Worm (Caenorhabditis elegans) whole organism, L4 larva: Measurements from ENCODE around the gene T13A10.1.

Experiments used
- D1046.2 ChIP-seq: fragments of 200-800 bp; sonication (Bioruptor generic); IDR thresholded peaks from 2 replicates; pipeline ENCODE4 v1.3.6; 2022; ENCODE audit warnings: missing genetic modification characterization, missing compliant biosample characterization
- F44E2.7 ChIP-seq: fragments of 200-800 bp; sonication (Bioruptor generic); IDR thresholded peaks from 2 replicates; pipeline ENCODE4 v2.1.2; 2022; ENCODE audit warnings: missing genetic modification characterization, missing compliant biosample characterization
- T20F7.1 ChIP-seq: fragments of 200-800 bp; sonication (Bioruptor generic); optimal IDR thresholded peaks from 2 replicates; lab custom pipeline; 2018; ENCODE audit warnings: mild to moderate bottlenecking, missing genetic modification characterization, missing compliant biosample characterization
- Y105C5A.15 ChIP-seq: fragments of 200-800 bp; sonication (Bioruptor generic); IDR thresholded peaks from 2 replicates; pipeline ENCODE4 v1.3.6; 2022; ENCODE audit warnings: missing genetic modification characterization, missing compliant biosample characterization
- ZK337.2 ChIP-seq: fragments of 200-800 bp; sonication (Bioruptor generic); IDR thresholded peaks from 2 replicates; pipeline ENCODE4 v1.3.6; 2022; ENCODE audit warnings: missing genetic modification reagents, missing genetic modification characterization, missing compliant biosample characterization
- ama-1 ChIP-seq: fragments of 150-350 bp; optimal IDR thresholded peaks from 2 replicates; lab custom pipeline; 2014; ENCODE audit warnings: inconsistent platforms, mixed read lengths
- arid-1 ChIP-seq: fragments of 200-800 bp; sonication (Bioruptor generic); conservative IDR thresholded peaks from 2 replicates; pipeline ENCODE4 v1.3.6; 2022; ENCODE audit warnings: missing genetic modification reagents, missing genetic modification characterization, missing compliant biosample characterization
- ceh-28 ChIP-seq: fragments of 150-350 bp; optimal IDR thresholded peaks from 2 replicates; lab custom pipeline; 2014; ENCODE audit warnings: missing biosample characterization, missing genetic modification reagents, missing genetic modification characterization
- ceh-82 ChIP-seq: sonication (generic microtip); optimal IDR thresholded peaks from 2 replicates; lab custom pipeline; 2017; ENCODE audit warnings: missing biosample characterization, missing genetic modification characterization
- cey-2 ChIP-seq: sonication (generic microtip); optimal IDR thresholded peaks from 3 replicates; lab custom pipeline; 2017; ENCODE audit warnings: missing genetic modification characterization, mild to moderate bottlenecking, missing compliant biosample characterization, antibody characterized with exemption, borderline replicate concordance; ENCODE audit not compliant: insufficient read depth
- ctbp-1 ChIP-seq: fragments of 200-800 bp; sonication (Bioruptor generic); IDR thresholded peaks from 2 replicates; pipeline ENCODE4 v1.3.6; 2022; ENCODE audit warnings: missing genetic modification reagents, missing genetic modification characterization, missing compliant biosample characterization
- dmd-8 ChIP-seq: fragments of 200-800 bp; sonication (Bioruptor generic); IDR thresholded peaks from 2 replicates; pipeline ENCODE4 v1.3.6; 2022; ENCODE audit warnings: missing genetic modification characterization, missing compliant biosample characterization
- dpl-1 ChIP-seq: fragments of 150-350 bp; optimal IDR thresholded peaks from 2 replicates; lab custom pipeline; 2014; ENCODE audit warnings: missing biosample characterization, missing genetic modification reagents, missing genetic modification characterization
- egl-27 ChIP-seq: sonication (generic microtip); optimal IDR thresholded peaks from 3 replicates; lab custom pipeline; 2017; ENCODE audit warnings: missing biosample characterization, missing genetic modification reagents, missing genetic modification characterization
- egl-43 ChIP-seq: fragments of 200-800 bp; sonication (Bioruptor generic); IDR thresholded peaks from 2 replicates; pipeline ENCODE4 v1.3.6; 2022; ENCODE audit warnings: missing genetic modification reagents, missing genetic modification characterization, missing compliant biosample characterization
- hlh-11 ChIP-seq: fragments of 200-800 bp; sonication (Bioruptor generic); optimal IDR thresholded peaks from 2 replicates; lab custom pipeline; 2018; ENCODE audit warnings: mild to moderate bottlenecking, missing genetic modification characterization, missing compliant biosample characterization
- jun-1 ChIP-seq: fragments of 150-350 bp; optimal IDR thresholded peaks from 2 replicates; lab custom pipeline; 2014; ENCODE audit warnings: missing biosample characterization, missing genetic modification reagents, missing genetic modification characterization
- madf-5 ChIP-seq, 2 experiments: fragments of 200-800 bp; sonication (Bioruptor generic); IDR thresholded peaks; 2 replicates each; pipeline ENCODE4 v1.3.6; 2022; ENCODE audit warnings: missing compliant biosample characterization in 2 of 2, missing genetic modification characterization in 2 of 2
- mdt-29 ChIP-seq: fragments of 200-800 bp; sonication (Bioruptor generic); IDR thresholded peaks from 2 replicates; pipeline ENCODE4 v1.3.6; 2022; ENCODE audit warnings: missing genetic modification reagents, missing genetic modification characterization, missing compliant biosample characterization
- mxl-2 ChIP-seq: fragments of 200-800 bp; sonication (Bioruptor generic); conservative IDR thresholded peaks from 2 replicates; pipeline ENCODE4 v1.3.6; 2022; ENCODE audit warnings: missing genetic modification reagents, missing genetic modification characterization, missing compliant biosample characterization
- nhr-10 ChIP-seq: fragments of 150-350 bp; optimal IDR thresholded peaks from 2 replicates; lab custom pipeline; 2014; ENCODE audit warnings: missing biosample characterization, missing genetic modification characterization
- nhr-102 ChIP-seq: sonication (generic microtip); optimal IDR thresholded peaks from 2 replicates; lab custom pipeline; 2016; ENCODE audit warnings: mild to moderate bottlenecking, missing genetic modification characterization, moderate library complexity, missing compliant biosample characterization
- nhr-11 ChIP-seq: fragments of 150-350 bp; optimal IDR thresholded peaks from 2 replicates; lab custom pipeline; 2014; ENCODE audit warnings: missing biosample characterization, missing genetic modification characterization
- nhr-111 ChIP-seq: fragments of 200-800 bp; sonication (Bioruptor generic); optimal IDR thresholded peaks from 2 replicates; lab custom pipeline; 2018; ENCODE audit warnings: mild to moderate bottlenecking, missing genetic modification characterization, missing compliant biosample characterization
- nhr-42 ChIP-seq: fragments of 200-800 bp; sonication (Bioruptor generic); IDR thresholded peaks from 2 replicates; pipeline ENCODE4 v1.3.6; 2022; ENCODE audit warnings: missing genetic modification characterization, missing compliant biosample characterization
- nhr-48 ChIP-seq: sonication (generic microtip); optimal IDR thresholded peaks from 2 replicates; lab custom pipeline; 2016; ENCODE audit warnings: mild to moderate bottlenecking, missing genetic modification characterization, missing compliant biosample characterization
- nhr-76 ChIP-seq: fragments of 150-350 bp; optimal IDR thresholded peaks from 2 replicates; lab custom pipeline; 2014; ENCODE audit warnings: missing biosample characterization, missing genetic modification characterization
- nhr-77 ChIP-seq: fragments of 150-350 bp; optimal IDR thresholded peaks from 2 replicates; lab custom pipeline; 2014; ENCODE audit warnings: missing biosample characterization, missing genetic modification characterization
- pha-4 ChIP-seq, 2 experiments: fragments of 150-350 bp in 1 of 2; fragments of 200-800 bp in 1 of 2; sonication (Bioruptor generic) in 1 of 2; IDR thresholded peaks in 1 of 2; optimal IDR thresholded peaks in 1 of 2; 2 replicates each; pipeline versions ENCODE4 v1.3.6 to Lab custom; 2014 to 2022; ENCODE audit warnings: missing genetic modification characterization in 2 of 2, missing genetic modification reagents in 2 of 2, missing biosample characterization in 1 of 2, missing compliant biosample characterization in 1 of 2
- pqm-1 ChIP-seq: sonication (generic microtip); optimal IDR thresholded peaks from 2 replicates; lab custom pipeline; 2017; ENCODE audit warnings: missing biosample characterization, missing genetic modification characterization
- rbr-2 ChIP-seq: sonication (generic microtip); optimal IDR thresholded peaks from 2 replicates; lab custom pipeline; 2016; ENCODE audit warnings: missing genotype, missing genetic modification characterization, missing compliant biosample characterization
- set-16 ChIP-seq: fragments of 200-800 bp; sonication (Bioruptor generic); IDR thresholded peaks from 2 replicates; pipeline ENCODE4 v1.3.6; 2022; ENCODE audit warnings: missing genetic modification reagents, missing genetic modification characterization, missing compliant biosample characterization
- snpc-4 ChIP-seq: fragments of 150-350 bp; optimal IDR thresholded peaks from 2 replicates; lab custom pipeline; 2014; ENCODE audit warnings: missing biosample characterization, missing genetic modification characterization
- unc-130 ChIP-seq: sonication (generic microtip); optimal IDR thresholded peaks from 2 replicates; lab custom pipeline; 2016; ENCODE audit warnings: missing genetic modification reagents, missing genetic modification characterization, missing compliant biosample characterization
- unc-39 ChIP-seq: sonication (generic microtip); optimal IDR thresholded peaks from 2 replicates; lab custom pipeline; 2017; ENCODE audit warnings: missing biosample characterization, missing genetic modification characterization
- unc-62 ChIP-seq, 3 experiments: fragments of 150-350 bp in 1 of 3; sonication (generic microtip); optimal IDR thresholded peaks in 2 of 3; peaks in 1 of 3; 1 replicate in 1 of 3; 2 replicates in 2 of 3; lab custom pipeline; 2014 to 2017; ENCODE audit warnings: missing biosample characterization in 3 of 3, missing genetic modification characterization in 3 of 3, missing genetic modification reagents in 3 of 3, missing genotype in 1 of 3
- vab-7 ChIP-seq: fragments of 200-800 bp; sonication (Bioruptor generic); IDR thresholded peaks from 2 replicates; pipeline ENCODE4 v1.3.6; 2022; ENCODE audit warnings: missing genetic modification reagents, missing genetic modification characterization, missing compliant biosample characterization
- zfp-3 ChIP-seq: fragments of 200-800 bp; sonication (Bioruptor generic); conservative IDR thresholded peaks from 2 replicates; pipeline ENCODE4 v1.3.6; 2022; ENCODE audit warnings: missing genetic modification reagents, missing genetic modification characterization, missing compliant biosample characterization
- zip-2 ChIP-seq: fragments of 150-350 bp; optimal IDR thresholded peaks from 2 replicates; lab custom pipeline; 2014; ENCODE audit warnings: missing biosample characterization, missing genetic modification characterization
- ztf-7 ChIP-seq: fragments of 150-350 bp; optimal IDR thresholded peaks from 2 replicates; lab custom pipeline; 2014; ENCODE audit warnings: missing biosample characterization, missing genetic modification characterization

T13A10.1 gene

DNA sequence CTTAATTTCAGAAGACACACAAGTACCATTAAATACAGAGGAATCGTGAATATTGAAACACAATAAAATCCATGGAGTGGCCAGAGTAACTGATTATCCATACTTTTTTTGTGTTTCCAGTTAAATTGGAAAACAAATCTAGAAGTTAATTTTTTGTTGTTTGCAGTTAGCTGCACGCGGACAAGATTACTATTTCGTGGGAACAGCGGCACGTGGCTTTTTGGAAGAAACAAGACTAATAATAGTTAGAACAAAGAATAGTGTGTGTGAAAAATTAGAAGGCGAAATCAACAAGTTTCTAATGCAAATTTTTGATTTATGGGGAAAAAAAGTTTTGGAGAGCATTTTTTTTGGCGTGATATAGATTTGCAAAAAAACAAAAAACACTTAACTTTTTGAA, 9.4 kb upstream of the T13A10.1 start, which contains the start of gene srv-29 (continued):
- TF ChIP-seq ceh-28 (tag; lab: Kevin White, UChicago) (no peak), T20F7.1 (GFP tag; lab: Kevin White, UChicago) (no peak), rbr-2 (no peak), mxl-2 (GFP tag; lab: Robert Waterston, UW) (no peak), nhr-11 (tag; lab: Kevin White, UChicago) (no peak), unc-39 (no peak)

DNA sequence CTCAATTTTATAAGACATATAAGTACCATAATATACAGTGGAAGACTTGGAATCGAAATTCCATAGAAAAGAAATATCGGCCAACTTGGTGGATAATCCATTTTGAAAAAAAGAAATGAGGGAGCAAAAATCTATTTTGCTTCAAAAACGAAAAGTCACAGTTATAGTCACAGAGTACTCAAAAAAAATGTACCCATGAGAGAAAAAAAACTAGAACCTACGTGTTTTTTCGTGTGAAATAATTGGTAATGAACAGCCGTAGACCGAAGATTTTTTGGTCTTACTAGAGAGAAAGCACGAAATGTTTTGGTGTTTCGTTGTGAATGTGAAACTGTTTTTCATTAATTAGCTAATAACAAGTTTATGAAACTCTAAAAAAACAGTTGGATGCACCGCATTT, 6.5 kb upstream of the T13A10.1 start, which contains the start of gene srv-30:
Gene srv-30 (minus strand): TSS at position 101 of the 400 bp plus-strand sequence.
- TF ChIP-seq unc-62 (GFP tag; optimal IDR thresholded peaks at IDR 0.05 in 1 of 2; lab: Kevin White, UChicago) = peak in 1 of 2 experiments; percentile 42
- no peak for TF ChIP-seq unc-62 (tag; optimal IDR thresholded peaks at IDR 0.05; lab: Kevin White, UChicago)
- TF ChIP-seq dmd-8 (GFP tag; lab: Robert Waterston, UW) = no peak
- no peak for TF ChIP-seq vab-7 (GFP tag; lab: Robert Waterston, UW)
- TF ChIP-seq zip-2 = no peak
- no peak for TF ChIP-seq arid-1

DNA sequence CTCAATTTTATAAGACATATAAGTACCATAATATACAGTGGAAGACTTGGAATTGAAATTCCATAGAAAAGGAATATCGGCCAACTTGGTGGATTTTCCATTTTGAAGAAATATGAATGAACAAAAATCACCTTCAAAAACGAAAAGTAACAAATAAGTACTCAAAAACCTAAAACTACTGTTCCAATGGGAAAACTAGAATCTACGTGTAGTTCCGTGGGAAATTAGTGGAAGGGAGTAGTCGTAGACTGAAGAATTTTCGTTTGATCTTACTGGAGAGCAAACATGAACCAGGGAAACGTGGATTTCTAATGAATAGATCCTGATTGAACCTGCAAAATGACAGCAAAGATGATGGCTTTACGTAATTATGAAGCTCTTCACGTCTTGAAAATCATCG, 4.0 kb upstream of the T13A10.1 start, which contains the start of gene srv-31:
Gene srv-31 (minus strand): TSS at position 101 of the 400 bp plus-strand sequence.
- no peak for TF ChIP-seq F44E2.7
- no peak for TF ChIP-seq unc-62 (GFP tag; optimal IDR thresholded peaks at IDR 0.05 in 1 of 2; lab: Kevin White, UChicago)
- no peak for TF ChIP-seq unc-62 (tag; optimal IDR thresholded peaks at IDR 0.05; lab: Kevin White, UChicago)
- TF ChIP-seq jun-1 (tag; lab: Kevin White, UChicago) = no peak
- no peak for TF ChIP-seq pqm-1 (tag; lab: Kevin White, UChicago)
- TF ChIP-seq nhr-42 (GFP tag; lab: Robert Waterston, UW) = no peak
- no peak for TF ChIP-seq D1046.2 (GFP tag; lab: Robert Waterston, UW)
- no peak for TF ChIP-seq mdt-29 (GFP tag; lab: Robert Waterston, UW)
- no peak for TF ChIP-seq madf-5 (GFP tag; IDR thresholded peaks at IDR 0.05; lab: Robert Waterston, UW)

DNA sequence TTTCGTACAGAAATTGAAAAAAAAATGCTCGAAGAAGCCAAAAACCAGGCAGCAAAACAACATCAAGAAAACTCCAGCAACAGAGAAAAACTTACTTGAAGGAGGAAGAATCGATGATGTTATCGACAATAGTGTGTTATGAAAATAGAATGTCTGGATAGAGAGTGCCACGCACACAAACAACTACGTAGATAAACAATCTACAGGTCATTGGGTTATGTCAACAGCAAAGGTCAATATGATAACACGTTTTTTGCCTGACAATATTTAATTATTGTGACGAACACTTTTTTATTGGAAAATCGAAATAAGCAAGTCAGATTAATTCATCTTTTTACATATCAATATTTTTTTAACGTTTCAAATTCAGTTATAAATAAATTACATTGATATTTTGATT, 3.5 kb downstream of the T13A10.1 start, which contains the start of gene sams-5:
Gene sams-5 (minus strand): TSS at position 131 of the 400 bp plus-strand sequence.
- TF ChIP-seq nhr-77 (tag; lab: Kevin White, UChicago) (no peak), set-16 (GFP tag; lab: Robert Waterston, UW) (no peak), cey-2 (tag; lab: Kevin White, UChicago) (no peak), ztf-7 (tag; lab: Kevin White, UChicago) (no peak), nhr-111 (no peak), nhr-76 (tag; lab: Kevin White, UChicago) (no peak), ceh-82 (tag; lab: Kevin White, UChicago) (no peak), nhr-48 (tag; lab: Kevin White, UChicago) (no peak), zfp-3 (no peak), madf-5 (GFP tag; IDR thresholded peaks at IDR 0.05; lab: Robert Waterston, UW) (no peak), hlh-11 (no peak), nhr-102 (tag; lab: Kevin White, UChicago) (no peak), ZK337.2 (no peak), snpc-4 (tag; lab: Kevin White, UChicago) (no peak), egl-27 (no peak), egl-43 (no peak), F44E2.7 (no peak), pha-4 (GFP tag; IDR thresholded peaks at IDR 0.05; lab: Robert Waterston, UW) (no peak), pha-4 (tag; optimal IDR thresholded peaks at IDR 0.05; lab: Kevin White, UChicago) (no peak)

DNA sequence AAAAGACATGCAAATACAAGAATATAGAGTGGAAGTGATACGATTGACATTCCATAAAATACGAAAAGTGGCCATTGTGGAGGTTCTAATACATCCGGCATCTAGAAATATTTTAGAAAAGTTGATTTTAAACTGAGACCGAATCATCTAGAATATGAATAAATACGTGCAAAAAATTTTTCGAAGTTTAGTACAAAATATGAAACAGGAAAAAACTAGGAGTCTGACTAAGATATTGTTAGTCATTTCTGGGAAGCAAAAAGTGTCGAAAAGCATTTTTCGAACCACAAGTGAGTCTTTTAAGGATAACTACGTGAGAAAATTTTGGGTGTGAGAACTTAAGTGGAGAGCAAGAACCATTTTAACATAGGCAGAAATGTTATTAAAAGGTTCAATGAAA, 6.3 kb downstream of the T13A10.1 start, which contains the start of gene srv-32:
Gene srv-32 (minus strand): TSS at position 101 of the 400 bp plus-strand sequence.
- TF ChIP-seq ctbp-1 = no peak
- no peak for TF ChIP-seq unc-130 (GFP tag; lab: Kevin White, UChicago)
- no peak for TF ChIP-seq snpc-4 (tag; lab: Kevin White, UChicago)
- TF ChIP-seq Y105C5A.15 (GFP tag; lab: Robert Waterston, UW) = no peak
- TF ChIP-seq unc-62 (GFP tag; optimal IDR thresholded peaks at IDR 0.05 in 1 of 2; lab: Kevin White, UChicago) = no peak
- TF ChIP-seq unc-62 (tag; optimal IDR thresholded peaks at IDR 0.05; lab: Kevin White, UChicago) = no peak
- TF ChIP-seq dpl-1 (GFP tag; lab: Kevin White, UChicago) = no peak
- TF ChIP-seq ama-1 (lab: Kevin White, UChicago) = no peak
- TF ChIP-seq nhr-77 (tag; lab: Kevin White, UChicago) = no peak
- no peak for TF ChIP-seq nhr-10 (tag; lab: Kevin White, UChicago)
